Worm (Caenorhabditis elegans): Measurements from ENCODE around the gene C31G12.1.
"Not testable (repeated sequence)": the region's sequence is repeated elsewhere in the genome, so short reads cannot be mapped to it uniquely, and the experiment has no call there.

Gene C31G12.1

ce11 chrV:18216175-18216574 is 36.4 kb downstream of the C31G12.1 start, which contains the start of gene F16H6.8:
TSS of gene F16H6.8 (minus strand) at chrV:18216275.
- TF ChIP-seq unc-39, nhr-11, elt-3 (tag; optimal IDR thresholded peaks at IDR 0.05): not testable (repeated sequence)

- TF ChIP-seq R02D3.7, gmeb-1, elt-1 (tag; optimal IDR thresholded peaks at IDR 0.05): not testable (repeated sequence)
These were observed 37.0 kb downstream of the C31G12.1 start, which contains the start of gene F16H6.9 for ce11 chrV:18216784-18217183. TSS of gene F16H6.9 (plus strand) at chrV:18217084.

DNA sequence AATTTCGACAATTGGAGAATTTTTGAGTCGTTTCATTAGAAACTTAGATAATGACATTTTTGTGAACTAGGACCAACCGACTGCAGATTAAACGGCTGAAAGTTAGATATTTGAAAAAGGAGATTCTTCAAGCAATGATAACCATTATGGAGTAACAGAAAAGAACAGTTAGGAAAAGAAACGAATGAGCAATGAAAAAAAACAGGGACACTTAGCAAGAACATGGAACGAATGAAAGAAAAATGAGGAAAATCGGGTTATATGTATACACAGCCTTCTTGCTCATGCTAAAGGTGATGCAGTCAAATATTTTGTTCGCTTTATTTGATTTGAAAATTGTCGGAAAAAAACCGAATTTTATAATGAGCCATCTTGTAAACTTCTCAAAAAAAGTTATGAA is 44.6 kb downstream of the C31G12.1 start, which contains the start of gene F16H6.10:
Gene F16H6.10 (minus strand): TSS at position 101 of the 400 bp plus-strand sequence.
- TF ChIP-seq dmd-4 (tag; optimal IDR thresholded peaks at IDR 0.05) (no peak), elt-1 (tag; optimal IDR thresholded peaks at IDR 0.05) (no peak), blmp-1 (tag; optimal IDR thresholded peaks at IDR 0.05; ENCODE audit: insufficient read depth) (no peak), lin-13 (GFP tag; optimal IDR thresholded peaks at IDR 0.05) (no peak), crh-2 (tag; optimal IDR thresholded peaks at IDR 0.05) (no peak), ztf-1 (GFP tag; conservative IDR thresholded peaks at IDR 0.05) (no peak), nhr-6 (tag; optimal IDR thresholded peaks at IDR 0.05) (no peak), ceh-16 (tag; optimal IDR thresholded peaks at IDR 0.05) (no peak), nhr-21 (tag; optimal IDR thresholded peaks at IDR 0.05) (no peak), lsy-2 (tag; optimal IDR thresholded peaks at IDR 0.05) (no peak), skn-1 (tag; optimal IDR thresholded peaks at IDR 0.05) (no peak), peb-1 (tag; optimal IDR thresholded peaks at IDR 0.05) (no peak), ama-1 (optimal IDR thresholded peaks at IDR 0.05) (no peak), ceh-82 (tag; optimal IDR thresholded peaks at IDR 0.05) (no peak), nhr-10 (tag; optimal IDR thresholded peaks at IDR 0.05) (no peak), C34F6.9 (tag; optimal IDR thresholded peaks at IDR 0.05) (no peak), alr-1 (tag; optimal IDR thresholded peaks at IDR 0.05) (no peak)
